Worm (Caenorhabditis elegans) whole organism, young adult: ENCODE measurements around the gene tcer-1.

Source experiments
- B0261.1 ChIP-seq: sonication (generic microtip); optimal IDR thresholded peaks from 2 replicates; lab custom pipeline; 2016; ENCODE audit warnings: mild to moderate bottlenecking, missing genetic modification characterization, moderate library complexity, missing compliant biosample characterization
- C17E4.6 ChIP-seq: fragments of 200-800 bp; sonication (Bioruptor generic); IDR thresholded peaks from 2 replicates; pipeline ENCODE4 v1.3.6; 2022; ENCODE audit warnings: missing genetic modification reagents, missing genetic modification characterization, missing compliant biosample characterization
- F22D6.2 ChIP-seq: sonication (generic microtip); optimal IDR thresholded peaks from 2 replicates; lab custom pipeline; 2016; ENCODE audit warnings: mild to moderate bottlenecking, missing genetic modification characterization, missing compliant biosample characterization
- F33H1.4 ChIP-seq: fragments of 200-800 bp; sonication (Bioruptor generic); IDR thresholded peaks from 2 replicates; pipeline ENCODE4 v1.3.6; 2022; ENCODE audit warnings: missing genetic modification reagents, missing genetic modification characterization, missing compliant biosample characterization
- F37B4.10 ChIP-seq: fragments of 200-800 bp; sonication (Bioruptor generic); IDR thresholded peaks from 2 replicates; pipeline ENCODE4 v1.3.6; 2022; ENCODE audit warnings: missing genetic modification characterization, missing compliant biosample characterization
- F39B2.1 ChIP-seq: fragments of 200-800 bp; sonication (Bioruptor generic); IDR thresholded peaks from 2 replicates; pipeline ENCODE4 v1.3.6; 2022; ENCODE audit warnings: missing genetic modification reagents, missing genetic modification characterization, missing compliant biosample characterization
- F49E8.2 ChIP-seq: sonication (generic microtip); optimal IDR thresholded peaks from 3 replicates; lab custom pipeline; 2017; ENCODE audit warnings: missing genetic modification characterization, mild to moderate bottlenecking, missing compliant biosample characterization, antibody characterized with exemption, moderate library complexity; ENCODE audit not compliant: insufficient read depth
- F57A8.1 ChIP-seq: fragments of 200-800 bp; sonication (Bioruptor generic); optimal IDR thresholded peaks from 2 replicates; lab custom pipeline; 2018; ENCODE audit warnings: mild to moderate bottlenecking, missing genetic modification characterization, moderate library complexity, missing compliant biosample characterization
- K11D2.4 ChIP-seq: fragments of 200-800 bp; sonication (Bioruptor generic); IDR thresholded peaks from 2 replicates; pipeline ENCODE4 v1.3.6; 2022; ENCODE audit warnings: missing genetic modification reagents, missing genetic modification characterization, missing compliant biosample characterization
- T07F8.4 ChIP-seq: sonication (generic microtip); optimal IDR thresholded peaks from 2 replicates; lab custom pipeline; 2016; ENCODE audit warnings: mild to moderate bottlenecking, missing genetic modification characterization, moderate library complexity, missing compliant biosample characterization
- T26A5.8 ChIP-seq: sonication (generic microtip); optimal IDR thresholded peaks from 2 replicates; lab custom pipeline; 2016; ENCODE audit warnings: missing genetic modification characterization, missing compliant biosample characterization
- Y53G8AR.9 ChIP-seq: fragments of 200-800 bp; sonication (Bioruptor generic); conservative IDR thresholded peaks from 2 replicates; pipeline ENCODE4 v1.3.6; 2022; ENCODE audit warnings: missing genetic modification reagents, missing genetic modification characterization, missing compliant biosample characterization
- Y79H2A.3 ChIP-seq: fragments of 200-800 bp; sonication (Bioruptor generic); conservative IDR thresholded peaks from 2 replicates; pipeline ENCODE4 v1.3.6; 2022; ENCODE audit warnings: missing genetic modification reagents, missing genetic modification characterization, missing compliant biosample characterization
- aptf-2 ChIP-seq: fragments of 200-800 bp; sonication (Bioruptor generic); conservative IDR thresholded peaks from 2 replicates; pipeline ENCODE4 v1.3.6; 2022; ENCODE audit warnings: missing genetic modification reagents, missing genetic modification characterization, missing compliant biosample characterization
- attf-5 ChIP-seq: fragments of 200-800 bp; sonication (Bioruptor generic); optimal IDR thresholded peaks from 2 replicates; lab custom pipeline; 2018; ENCODE audit warnings: mild to moderate bottlenecking, missing genetic modification characterization, missing compliant biosample characterization
- ccch-3 ChIP-seq: fragments of 200-800 bp; sonication (Bioruptor generic); optimal IDR thresholded peaks from 2 replicates; lab custom pipeline; 2018; ENCODE audit warnings: mild to moderate bottlenecking, missing genetic modification characterization, missing compliant biosample characterization
- cebp-1 ChIP-seq, 2 experiments: fragments of 200-800 bp in 1 of 2; sonication (Bioruptor generic) in 1 of 2; sonication (generic microtip) in 1 of 2; IDR thresholded peaks in 1 of 2; optimal IDR thresholded peaks in 1 of 2; 2 replicates each; pipeline versions ENCODE4 v1.3.6 to Lab custom; 2017 to 2022; ENCODE audit warnings: missing compliant biosample characterization in 2 of 2, missing genetic modification characterization in 2 of 2, mild to moderate bottlenecking in 1 of 2, missing genetic modification reagents in 1 of 2, moderate library complexity in 1 of 2
- cebp-2 ChIP-seq: fragments of 200-800 bp; sonication (Bioruptor generic); IDR thresholded peaks from 2 replicates; pipeline ENCODE4 v1.3.6; 2022; ENCODE audit warnings: missing genetic modification characterization, missing compliant biosample characterization
- ceh-27 ChIP-seq: fragments of 200-800 bp; sonication (Bioruptor generic); optimal IDR thresholded peaks from 2 replicates; lab custom pipeline; 2018; ENCODE audit warnings: mild to moderate bottlenecking, missing genetic modification characterization, moderate library complexity, missing compliant biosample characterization
- ceh-79 ChIP-seq: sonication (generic microtip); optimal IDR thresholded peaks from 2 replicates; lab custom pipeline; 2017; ENCODE audit warnings: mild to moderate bottlenecking, missing genetic modification characterization, missing compliant biosample characterization
- chd-7 ChIP-seq: sonication (generic microtip); optimal IDR thresholded peaks from 2 replicates; lab custom pipeline; 2016; ENCODE audit warnings: mild to moderate bottlenecking, missing genetic modification characterization, moderate library complexity, missing compliant biosample characterization
- dpff-1 ChIP-seq: sonication (generic microtip); optimal IDR thresholded peaks from 2 replicates; lab custom pipeline; 2017; ENCODE audit warnings: mild to moderate bottlenecking, missing genetic modification characterization, missing compliant biosample characterization
- dpl-1 ChIP-seq: fragments of 150-350 bp; optimal IDR thresholded peaks from 2 replicates; lab custom pipeline; 2014; ENCODE audit warnings: missing biosample characterization, missing genetic modification reagents, missing genetic modification characterization
- ets-4 ChIP-seq: fragments of 200-800 bp; sonication (Bioruptor generic); optimal IDR thresholded peaks from 2 replicates; lab custom pipeline; 2018; ENCODE audit warnings: mild to moderate bottlenecking, missing genetic modification characterization, missing compliant biosample characterization
- him-1 ChIP-seq: sonication (generic microtip); optimal IDR thresholded peaks from 2 replicates; lab custom pipeline; 2016; ENCODE audit warnings: missing genotype, missing genetic modification reagents, missing genetic modification characterization, missing compliant biosample characterization
- hlh-12 ChIP-seq: sonication (generic microtip); optimal IDR thresholded peaks from 2 replicates; lab custom pipeline; 2016; ENCODE audit warnings: missing genetic modification characterization, missing compliant biosample characterization
- hmg-1.2 ChIP-seq: fragments of 200-800 bp; sonication (Bioruptor generic); IDR thresholded peaks from 2 replicates; pipeline ENCODE4 v1.3.6; 2022; ENCODE audit warnings: missing genetic modification reagents, missing genetic modification characterization, missing compliant biosample characterization
- lin-40 ChIP-seq: sonication (generic microtip); optimal IDR thresholded peaks from 2 replicates; lab custom pipeline; 2016; ENCODE audit warnings: missing genetic modification characterization, mild to moderate bottlenecking, missing compliant biosample characterization, missing genotype, missing genetic modification reagents
- lin-54 ChIP-seq: fragments of 200-800 bp; sonication (Bioruptor generic); optimal IDR thresholded peaks from 2 replicates; lab custom pipeline; 2018; ENCODE audit warnings: mild to moderate bottlenecking, missing genetic modification characterization, missing compliant biosample characterization
- lir-1 ChIP-seq: fragments of 200-800 bp; sonication (Bioruptor generic); conservative IDR thresholded peaks from 2 replicates; pipeline ENCODE4 v1.3.6; 2022; ENCODE audit warnings: missing genetic modification reagents, missing genetic modification characterization, missing compliant biosample characterization
- lsl-1 ChIP-seq: fragments of 200-800 bp; sonication (Bioruptor generic); optimal IDR thresholded peaks from 2 replicates; lab custom pipeline; 2018; ENCODE audit warnings: mild to moderate bottlenecking, missing genetic modification characterization, moderate library complexity, missing compliant biosample characterization
- lsy-27 ChIP-seq: sonication (generic microtip); optimal IDR thresholded peaks from 2 replicates; lab custom pipeline; 2017; ENCODE audit warnings: missing genetic modification characterization, mild to moderate bottlenecking, missing compliant biosample characterization, antibody characterized with exemption, missing genotype, borderline replicate concordance; ENCODE audit not compliant: insufficient read depth
- madf-3 ChIP-seq: fragments of 200-800 bp; sonication (Bioruptor generic); IDR thresholded peaks from 2 replicates; pipeline ENCODE4 v1.3.6; 2022; ENCODE audit warnings: missing genetic modification reagents, missing genetic modification characterization, missing compliant biosample characterization
- madf-6 ChIP-seq: fragments of 200-800 bp; sonication (Bioruptor generic); IDR thresholded peaks from 2 replicates; pipeline ENCODE4 v1.3.6; 2022; ENCODE audit warnings: missing genetic modification reagents, missing genetic modification characterization, missing compliant biosample characterization
- mcd-1 ChIP-seq: fragments of 200-800 bp; sonication (Bioruptor generic); IDR thresholded peaks from 2 replicates; pipeline ENCODE4 v1.3.6; 2022; ENCODE audit warnings: missing genetic modification reagents, missing genetic modification characterization, missing compliant biosample characterization
- mes-4 ChIP-seq: sonication (generic microtip); optimal IDR thresholded peaks from 2 replicates; lab custom pipeline; 2016; ENCODE audit warnings: missing genotype, missing genetic modification characterization, missing compliant biosample characterization
- nfya-2 ChIP-seq: fragments of 200-800 bp; sonication (Bioruptor generic); IDR thresholded peaks from 2 replicates; pipeline ENCODE4 v1.3.6; 2022; ENCODE audit warnings: missing genetic modification reagents, missing genetic modification characterization, missing compliant biosample characterization
- nfyb-1 ChIP-seq: fragments of 200-800 bp; sonication (Bioruptor generic); IDR thresholded peaks from 2 replicates; pipeline ENCODE4 v1.3.6; 2022; ENCODE audit warnings: missing genetic modification reagents, missing genetic modification characterization, missing compliant biosample characterization
- pbrm-1 ChIP-seq: fragments of 200-800 bp; sonication (Bioruptor generic); IDR thresholded peaks from 2 replicates; pipeline ENCODE4 v1.3.6; 2022; ENCODE audit warnings: missing genetic modification reagents, missing genetic modification characterization, missing compliant biosample characterization
- rec-8 ChIP-seq, 2 experiments: sonication (generic microtip); optimal IDR thresholded peaks; 2 replicates each; lab custom pipeline; 2016; ENCODE audit warnings: mild to moderate bottlenecking in 2 of 2, missing genetic modification characterization in 2 of 2, missing genetic modification reagents in 2 of 2, missing genotype in 2 of 2, missing biosample characterization in 1 of 2, missing compliant biosample characterization in 1 of 2, moderate library complexity in 1 of 2
- sdz-38 ChIP-seq: sonication (generic microtip); optimal IDR thresholded peaks from 2 replicates; lab custom pipeline; 2016; ENCODE audit warnings: missing genotype, missing genetic modification characterization, missing compliant biosample characterization
- snpc-4 ChIP-seq, 5 experiments: fragments of 150-350 bp in 1 of 5; sonication (generic microtip) in 4 of 5; optimal IDR thresholded peaks; 2 replicates each; lab custom pipeline; 2014 to 2018; ENCODE audit warnings: missing genetic modification characterization in 5 of 5, missing biosample characterization in 3 of 5, antibody characterized with exemption in 2 of 5, mild to moderate bottlenecking in 2 of 5, missing compliant biosample characterization in 2 of 5, missing genotype in 2 of 5, moderate library complexity in 2 of 5, missing genetic modification reagents in 1 of 5
- somi-1 ChIP-seq: fragments of 200-800 bp; sonication (Bioruptor generic); optimal IDR thresholded peaks from 2 replicates; lab custom pipeline; 2018; ENCODE audit warnings: mild to moderate bottlenecking, missing genetic modification characterization, missing compliant biosample characterization
- tbp1 ChIP-seq: fragments of 200-800 bp; sonication (Bioruptor generic); optimal IDR thresholded peaks from 2 replicates; lab custom pipeline; 2018; ENCODE audit warnings: mild to moderate bottlenecking, missing genetic modification characterization, missing compliant biosample characterization
- zfh-2 ChIP-seq: fragments of 200-800 bp; sonication (Bioruptor generic); conservative IDR thresholded peaks from 2 replicates; pipeline ENCODE4 v1.3.6; 2022; ENCODE audit warnings: missing genetic modification reagents, missing genetic modification characterization, missing compliant biosample characterization
- ztf-25 ChIP-seq: fragments of 200-800 bp; sonication (Bioruptor generic); IDR thresholded peaks from 2 replicates; pipeline ENCODE4 v1.3.6; 2022; ENCODE audit warnings: missing genetic modification reagents, missing genetic modification characterization, missing compliant biosample characterization
- ztf-26 ChIP-seq: sonication (generic microtip); optimal IDR thresholded peaks from 2 replicates; lab custom pipeline; 2017; ENCODE audit warnings: missing genetic modification characterization, missing compliant biosample characterization

Gene tcer-1

DNA sequence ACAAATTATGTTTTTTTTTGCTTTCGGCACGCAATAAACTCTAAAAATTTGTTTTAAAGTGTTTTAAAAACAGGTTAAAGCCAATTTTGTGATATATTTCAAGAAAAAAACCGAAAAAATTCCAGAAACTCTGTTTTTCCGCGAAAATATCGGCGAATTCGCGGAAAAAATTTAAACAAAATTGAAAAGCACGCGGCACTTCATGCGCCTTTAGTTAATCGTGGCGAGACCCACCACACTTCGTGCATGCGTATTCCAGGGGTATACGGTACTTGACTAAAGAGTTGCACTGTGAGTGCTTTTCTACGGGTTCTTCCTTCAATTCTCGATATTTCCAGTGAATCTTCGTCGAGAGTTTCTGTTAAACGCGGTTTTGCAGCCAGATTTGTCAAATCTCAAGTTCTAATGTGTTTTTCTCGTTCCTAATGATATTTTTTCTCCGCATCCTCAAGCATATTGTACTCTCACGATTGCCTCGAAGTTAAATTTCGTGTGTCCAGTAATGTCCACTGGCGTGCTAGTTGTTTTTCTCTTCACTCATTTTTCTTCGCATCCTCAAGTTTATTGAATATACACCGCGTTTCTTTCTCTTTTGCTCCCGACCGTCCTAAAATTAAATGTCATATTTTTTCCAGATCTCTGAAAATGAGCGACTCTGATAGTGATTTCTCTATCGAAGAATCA lies 12.1 kb downstream of the tcer-1 start, which contains the start of gene cin-4:
TSS of gene cin-4 (plus strand) at position 634 of the 684 bp plus-strand sequence.
- TF ChIP-seq K11D2.4 (GFP tag; lab: Robert Waterston, UW) (no peak), mes-4 (tag; lab: Kevin White, UChicago) (no peak), F49E8.2 (tag; lab: Kevin White, UChicago) (peak; percentile 49), him-1 (no peak), zfh-2 (GFP tag; lab: Robert Waterston, UW) (no peak), chd-7 (tag; lab: Kevin White, UChicago) (no peak), lin-40 (tag; lab: Kevin White, UChicago) (no peak), ets-4 (GFP tag; lab: Kevin White, UChicago) (no peak), rec-8 (tag; optimal IDR thresholded peaks at IDR 0.05; lab: Kevin White, UChicago) (no peak), ceh-27 (no peak), cebp-1 (GFP tag; IDR thresholded peaks at IDR 0.05; lab: Robert Waterston, UW) (no peak), cebp-1 (tag; optimal IDR thresholded peaks at IDR 0.05; lab: Kevin White, UChicago) (no peak), lsy-27 (tag; lab: Kevin White, UChicago) (no peak), ztf-26 (tag; lab: Kevin White, UChicago) (no peak), B0261.1 (tag; lab: Kevin White, UChicago) (no peak), hmg-1.2 (GFP tag; lab: Robert Waterston, UW) (peak; percentile 43; the same call in 1 of the 2 replicates), lsl-1 (peak; percentile 85), attf-5 (GFP tag; lab: Kevin White, UChicago) (no peak), madf-6 (GFP tag; lab: Robert Waterston, UW) (peak; percentile 93), F39B2.1 (GFP tag; lab: Robert Waterston, UW) (no peak), snpc-4 (GFP tag; optimal IDR thresholded peaks at IDR 0.05; lab: Kevin White, UChicago) (no peak), snpc-4 (tag; optimal IDR thresholded peaks at IDR 0.05; lab: Kevin White, UChicago) (no peak), ceh-79 (no peak), tbp1 (peak; percentile 18), lin-54 (GFP tag; lab: Kevin White, UChicago) (peak; percentile 58), Y79H2A.3 (no peak), madf-3 (no peak), mcd-1 (GFP tag; lab: Robert Waterston, UW) (no peak), Y53G8AR.9 (no peak), ccch-3 (no peak), T07F8.4 (tag; lab: Kevin White, UChicago) (no peak), ztf-25 (GFP tag; lab: Robert Waterston, UW) (no peak), F22D6.2 (no peak), pbrm-1 (0 out of 2 replicates have a peak, but pooled peaks have one; percentile 16), cebp-2 (no peak), dpl-1 (GFP tag; lab: Kevin White, UChicago) (peak; percentile 76), F33H1.4 (GFP tag; lab: Robert Waterston, UW) (peak; percentile 91), F57A8.1 (no peak), dpff-1 (tag; lab: Kevin White, UChicago) (no peak), aptf-2 (GFP tag; lab: Robert Waterston, UW) (no peak), T26A5.8 (no peak), nfyb-1 (GFP tag; lab: Robert Waterston, UW) (no peak), F37B4.10 (GFP tag; lab: Robert Waterston, UW) (no peak), C17E4.6 (GFP tag; lab: Robert Waterston, UW) (no peak), hlh-12 (tag; lab: Kevin White, UChicago) (no peak), sdz-38 (tag; lab: Kevin White, UChicago) (no peak), lir-1 (GFP tag; lab: Robert Waterston, UW) (no peak), somi-1 (no peak), nfya-2 (GFP tag; lab: Robert Waterston, UW) (no peak)
